Fruit fly (Drosophila melanogaster) whole organism, embryonic: Measurements from ENCODE around the gene kis.

Experiments
- CG10267 ChIP-seq: fragments of 200-800 bp; sonication (Bioruptor generic); optimal IDR thresholded peaks from 2 replicates; lab custom pipeline; 2018; ENCODE audit warnings: missing biosample characterization, mild to moderate bottlenecking, missing genetic modification characterization, moderate library complexity
- CG10431 ChIP-seq: fragments of 200-800 bp; sonication (Bioruptor generic); optimal IDR thresholded peaks from 3 replicates; lab custom pipeline; 2018; ENCODE audit warnings: missing biosample characterization, mild to moderate bottlenecking, missing genetic modification characterization
- CG11085 ChIP-seq: fragments of 200-800 bp; sonication (Bioruptor generic); IDR thresholded peaks from 2 replicates; pipeline ENCODE4 v1.3.6; 2022; ENCODE audit warnings: missing biosample characterization, missing genetic modification characterization
- CG11247 ChIP-seq: fragments of 200-800 bp; sonication (Bioruptor generic); IDR thresholded peaks from 2 replicates; pipeline ENCODE4 v1.3.6; 2022; ENCODE audit warnings: missing biosample characterization, missing genetic modification characterization
- CG13287 ChIP-seq: fragments of 200-800 bp; sonication (Bioruptor generic); IDR thresholded peaks from 2 replicates; pipeline ENCODE4 v1.3.6; 2022; ENCODE audit warnings: missing biosample characterization, missing genetic modification characterization; ENCODE audit not compliant: partially characterized antibody
- CG14050 ChIP-seq: fragments of 200-800 bp; sonication (Bioruptor generic); IDR thresholded peaks from 3 replicates; pipeline ENCODE4 v1.3.6; 2022; ENCODE audit warnings: missing biosample characterization, missing genetic modification characterization
- CG14441 ChIP-seq: fragments of 200-800 bp; sonication (Bioruptor generic); IDR thresholded peaks from 2 replicates; pipeline ENCODE4 v1.3.6; 2022; ENCODE audit warnings: missing biosample characterization, missing genetic modification characterization
- CG15011 ChIP-seq: fragments of 200-800 bp; sonication (Bioruptor generic); optimal IDR thresholded peaks from 3 replicates; lab custom pipeline; 2018; ENCODE audit warnings: missing biosample characterization, mild to moderate bottlenecking, missing genetic modification characterization
- CG16779 ChIP-seq: fragments of 200-800 bp; sonication (Bioruptor generic); IDR thresholded peaks from 2 replicates; pipeline ENCODE4 v1.3.6; 2022; ENCODE audit warnings: missing biosample characterization, missing genetic modification characterization
- CG1832 ChIP-seq: fragments of 200-800 bp; sonication (Bioruptor generic); optimal IDR thresholded peaks from 2 replicates; lab custom pipeline; 2017; ENCODE audit warnings: missing biosample characterization, mild to moderate bottlenecking, missing genetic modification characterization, inconsistent platforms
- CG2202 ChIP-seq: fragments of 200-800 bp; sonication (Bioruptor generic); optimal IDR thresholded peaks from 2 replicates; lab custom pipeline; 2018; ENCODE audit warnings: missing biosample characterization, mild to moderate bottlenecking, missing genetic modification characterization
- CG2875 ChIP-seq: fragments of 200-800 bp; sonication (Bioruptor generic); optimal IDR thresholded peaks from 2 replicates; lab custom pipeline; 2017; ENCODE audit warnings: missing biosample characterization, mild to moderate bottlenecking, missing genetic modification characterization, missing genetic modification reagents
- CG3838 ChIP-seq: fragments of 200-800 bp; sonication (Bioruptor generic); optimal IDR thresholded peaks from 3 replicates; lab custom pipeline; 2016; ENCODE audit warnings: missing biosample characterization, missing genetic modification characterization
- CG4360 ChIP-seq: fragments of 200-800 bp; sonication (Bioruptor generic); IDR thresholded peaks from 2 replicates; pipeline ENCODE4 v1.3.6; 2022; ENCODE audit warnings: missing biosample characterization, missing genetic modification characterization
- CG4854 ChIP-seq: fragments of 200-800 bp; sonication (Bioruptor generic); optimal IDR thresholded peaks from 2 replicates; lab custom pipeline; 2016; ENCODE audit warnings: missing biosample characterization, missing genetic modification characterization, inconsistent platforms
- CG5953 ChIP-seq: fragments of 200-800 bp; sonication (Bioruptor generic); IDR thresholded peaks from 2 replicates; pipeline ENCODE4 v1.3.6; 2022; ENCODE audit warnings: missing biosample characterization, missing genetic modification characterization
- CG6175 ChIP-seq: fragments of 200-800 bp; sonication (Bioruptor generic); IDR thresholded peaks from 3 replicates; pipeline ENCODE4 v1.3.6; 2022; ENCODE audit warnings: missing biosample characterization, missing genetic modification characterization
- CG8478 ChIP-seq: fragments of >200 bp; optimal IDR thresholded peaks from 2 replicates; lab custom pipeline; 2018
- Dbx ChIP-seq: fragments of 200-800 bp; sonication (Bioruptor generic); IDR thresholded peaks from 3 replicates; pipeline ENCODE4 v1.3.6; 2022; ENCODE audit warnings: missing biosample characterization, missing genetic modification characterization
- E2f2 ChIP-seq: fragments of 200-800 bp; sonication (Bioruptor generic); IDR thresholded peaks from 2 replicates; pipeline ENCODE4 v1.3.6; 2022; ENCODE audit warnings: missing biosample characterization, missing genetic modification characterization
- ERR ChIP-seq: fragments of 200-800 bp; sonication (Bioruptor generic); optimal IDR thresholded peaks from 2 replicates; lab custom pipeline; 2016; ENCODE audit warnings: missing biosample characterization, missing genetic modification characterization
- Gug ChIP-seq: fragments of 200-800 bp; sonication (Bioruptor generic); IDR thresholded peaks from 4 replicates; pipeline ENCODE4 v1.3.6; 2022; ENCODE audit warnings: missing biosample characterization, missing genetic modification characterization
- HHEX ChIP-seq: fragments of 200-800 bp; sonication (Bioruptor generic); optimal IDR thresholded peaks from 3 replicates; lab custom pipeline; 2017; ENCODE audit warnings: missing biosample characterization, mild to moderate bottlenecking, missing genetic modification characterization, missing genetic modification reagents
- Jarid2 ChIP-seq: fragments of 200-800 bp; sonication (Bioruptor generic); optimal IDR thresholded peaks from 3 replicates; lab custom pipeline; 2017; ENCODE audit warnings: mild to moderate bottlenecking, missing biosample characterization, missing genetic modification reagents, missing genetic modification characterization
- MESR4 ChIP-seq: fragments of 200-800 bp; sonication (Bioruptor generic); optimal IDR thresholded peaks from 2 replicates; lab custom pipeline; 2018; ENCODE audit warnings: missing biosample characterization, mild to moderate bottlenecking, missing genetic modification characterization, moderate library complexity
- NC2α ChIP-seq: fragments of 200-800 bp; sonication (Bioruptor generic); optimal IDR thresholded peaks from 2 replicates; lab custom pipeline; 2016; ENCODE audit warnings: missing biosample characterization, missing genetic modification characterization
- Oli ChIP-seq: fragments of 200-800 bp; sonication (Bioruptor generic); optimal IDR thresholded peaks from 2 replicates; lab custom pipeline; 2018; ENCODE audit warnings: missing biosample characterization, mild to moderate bottlenecking, missing genetic modification characterization, moderate library complexity
- Poxn ChIP-seq: fragments of 200-800 bp; sonication (Bioruptor generic); IDR thresholded peaks from 2 replicates; pipeline ENCODE4 v1.3.6; 2022; ENCODE audit warnings: missing biosample characterization, missing genetic modification characterization
- Ptx1 ChIP-seq: fragments of 200-800 bp; sonication (Bioruptor generic); IDR thresholded peaks from 2 replicates; pipeline ENCODE4 v1.3.6; 2022; ENCODE audit warnings: missing biosample characterization, missing genetic modification characterization
- Rx ChIP-seq: fragments of 200-800 bp; sonication (Bioruptor generic); IDR thresholded peaks from 2 replicates; pipeline ENCODE4 v1.3.6; 2022; ENCODE audit warnings: missing biosample characterization, missing genetic modification characterization
- Six4 ChIP-seq: fragments of 200-800 bp; sonication (Bioruptor generic); optimal IDR thresholded peaks from 2 replicates; lab custom pipeline; 2016; ENCODE audit warnings: missing biosample characterization, missing genetic modification characterization
- bbx ChIP-seq: fragments of 200-800 bp; sonication (Bioruptor generic); IDR thresholded peaks from 2 replicates; pipeline ENCODE4 v1.3.6; 2022; ENCODE audit warnings: missing biosample characterization, missing genetic modification characterization; ENCODE audit not compliant: partially characterized antibody
- cg ChIP-seq: fragments of 200-800 bp; sonication (Bioruptor generic); optimal IDR thresholded peaks from 3 replicates; lab custom pipeline; 2019; ENCODE audit warnings: missing biosample characterization, mild to moderate bottlenecking, missing genetic modification characterization, moderate library complexity
- crol ChIP-seq: fragments of 200-800 bp; sonication (Bioruptor generic); IDR thresholded peaks from 2 replicates; pipeline ENCODE4 v1.3.6; 2022; ENCODE audit warnings: missing biosample characterization, missing genetic modification characterization
- cwo ChIP-seq: fragments of 200-800 bp; sonication (Bioruptor generic); optimal IDR thresholded peaks from 3 replicates; lab custom pipeline; 2017; ENCODE audit warnings: missing biosample characterization, missing genetic modification characterization, mild to moderate bottlenecking, moderate library complexity, missing genetic modification reagents
- da ChIP-seq: fragments of 200-800 bp; sonication (Bioruptor generic); optimal IDR thresholded peaks from 2 replicates; lab custom pipeline; 2016; ENCODE audit warnings: missing biosample characterization, missing genetic modification characterization
- dmrt11E ChIP-seq: fragments of 200-800 bp; sonication (Bioruptor generic); optimal IDR thresholded peaks from 3 replicates; lab custom pipeline; 2018; ENCODE audit warnings: missing biosample characterization, mild to moderate bottlenecking, missing genetic modification characterization, moderate library complexity
- emc ChIP-seq: fragments of 200-800 bp; sonication (Bioruptor generic); optimal IDR thresholded peaks from 2 replicates; lab custom pipeline; 2016; ENCODE audit warnings: missing biosample characterization, missing genetic modification characterization
- fru ChIP-seq: fragments of >200 bp; optimal IDR thresholded peaks from 2 replicates; lab custom pipeline; 2017
- gsb-n ChIP-seq: fragments of 200-800 bp; sonication (Bioruptor generic); optimal IDR thresholded peaks from 3 replicates; lab custom pipeline; 2018; ENCODE audit warnings: missing biosample characterization, mild to moderate bottlenecking, missing genetic modification characterization
- her ChIP-seq: fragments of 200-800 bp; sonication (Bioruptor generic); optimal IDR thresholded peaks from 2 replicates; lab custom pipeline; 2016; ENCODE audit warnings: missing biosample characterization, missing genetic modification characterization
- jing ChIP-seq: fragments of 200-800 bp; sonication (Bioruptor generic); optimal IDR thresholded peaks from 2 replicates; lab custom pipeline; 2018; ENCODE audit warnings: missing biosample characterization, mild to moderate bottlenecking, missing genetic modification characterization
- lab ChIP-seq: fragments of 200-800 bp; sonication (Bioruptor generic); optimal IDR thresholded peaks from 3 replicates; lab custom pipeline; 2017; ENCODE audit warnings: missing biosample characterization, missing genetic modification characterization, mild to moderate bottlenecking, moderate library complexity, missing genetic modification reagents
- nau ChIP-seq: fragments of 200-800 bp; sonication (Bioruptor generic); optimal IDR thresholded peaks from 3 replicates; lab custom pipeline; 2017; ENCODE audit warnings: missing biosample characterization, mild to moderate bottlenecking, missing genetic modification characterization, missing genetic modification reagents
- nmo ChIP-seq: fragments of 200-800 bp; sonication (Bioruptor generic); optimal IDR thresholded peaks from 2 replicates; lab custom pipeline; 2018; ENCODE audit warnings: missing biosample characterization, mild to moderate bottlenecking, missing genetic modification characterization, moderate library complexity
- oc ChIP-seq: fragments of 200-800 bp; sonication (Bioruptor generic); optimal IDR thresholded peaks from 2 replicates; lab custom pipeline; 2018; ENCODE audit warnings: missing biosample characterization, mild to moderate bottlenecking, missing genetic modification characterization, moderate library complexity
- sd ChIP-seq: fragments of 200-800 bp; sonication (Bioruptor generic); optimal IDR thresholded peaks from 3 replicates; lab custom pipeline; 2018; ENCODE audit warnings: missing biosample characterization, mild to moderate bottlenecking, missing genetic modification characterization, moderate library complexity
- tll ChIP-seq, 2 experiments: fragments of 200-800 bp in 1 of 2; fragments of >200 bp in 1 of 2; sonication (Bioruptor generic) in 1 of 2; optimal IDR thresholded peaks; 2 replicates each; lab custom pipeline; 2017 to 2019; ENCODE audit warnings: missing biosample characterization in 2 of 2, missing genetic modification characterization in 2 of 2, mild to moderate bottlenecking in 1 of 2, moderate library complexity in 1 of 2
- ttk ChIP-seq: fragments of 200-800 bp; sonication (Bioruptor generic); IDR thresholded peaks from 2 replicates; pipeline ENCODE4 v2.1.2; 2022; ENCODE audit warnings: missing biosample characterization, missing genetic modification characterization
- unc-4 ChIP-seq: fragments of 200-800 bp; sonication (Bioruptor generic); IDR thresholded peaks from 2 replicates; pipeline ENCODE4 v1.3.6; 2022; ENCODE audit warnings: missing biosample characterization, missing genetic modification characterization; ENCODE audit not compliant: partially characterized antibody
- zen2 ChIP-seq: fragments of 200-800 bp; sonication (Bioruptor generic); IDR thresholded peaks from 3 replicates; pipeline ENCODE4 v1.3.6; 2022; ENCODE audit warnings: missing biosample characterization, missing genetic modification characterization; ENCODE audit not compliant: partially characterized antibody

kis gene

dm6 chr2L:223351-223750 lies 27.3 kb downstream of the kis start (continued):
- TF ChIP-seq CG15011 (GFP tag; lab: Kevin White, UChicago): peak; percentile 37
- peak; percentile 89 for TF ChIP-seq Ptx1 (GFP tag; lab: Robert Waterston, UW)
- no peak for TF ChIP-seq unc-4 (GFP tag; lab: Robert Waterston, UW)
- peak; percentile 62; the same call in 1 of the 2 replicates for TF ChIP-seq E2f2 (GFP tag; lab: Robert Waterston, UW)
- TF ChIP-seq her (GFP tag; lab: Kevin White, UChicago): peak; percentile 59
- no peak for TF ChIP-seq CG10431
- peak; percentile 74 for TF ChIP-seq CG4854 (GFP tag; lab: Kevin White, UChicago)
- peak; percentile 87 for TF ChIP-seq lab (GFP tag; lab: Kevin White, UChicago)
- peak; percentile 92 for TF ChIP-seq CG5953 (GFP tag; lab: Robert Waterston, UW)
- TF ChIP-seq bbx (GFP tag; lab: Robert Waterston, UW): no peak
- TF ChIP-seq Oli: peak; percentile 88
- peak; percentile 79 for TF ChIP-seq oc (tag; lab: Kevin White, UChicago)
- TF ChIP-seq nau (GFP tag; lab: Kevin White, UChicago): peak; percentile 76
- TF ChIP-seq gsb-n (tag; lab: Kevin White, UChicago): peak; percentile 89
- TF ChIP-seq ttk (GFP tag; lab: Robert Waterston, UW): peak; percentile 92
- TF ChIP-seq CG13287 (GFP tag; lab: Robert Waterston, UW): no peak
- peak; percentile 40; the same call in 2 of the 3 replicates for TF ChIP-seq Dbx (GFP tag; lab: Robert Waterston, UW)
- TF ChIP-seq sd (tag; lab: Kevin White, UChicago): no peak
- TF ChIP-seq nmo: peak; percentile 88
- TF ChIP-seq NC2α (GFP tag; lab: Kevin White, UChicago): peak; percentile 78
- peak; percentile 70 for TF ChIP-seq ERR (GFP tag; lab: Kevin White, UChicago)
- TF ChIP-seq Rx (GFP tag; lab: Robert Waterston, UW): peak; percentile 93
- peak; percentile 58; the same call in 1 of the 2 replicates for TF ChIP-seq CG11085 (GFP tag; lab: Robert Waterston, UW)
- peak; percentile 91 for TF ChIP-seq dmrt11E (tag; lab: Kevin White, UChicago)
- peak; percentile 72; the same call in 3 of the 4 replicates for TF ChIP-seq Gug (GFP tag; lab: Robert Waterston, UW)
- no peak for TF ChIP-seq CG6175 (GFP tag; lab: Robert Waterston, UW)
- TF ChIP-seq CG14050: peak; percentile 87
- TF ChIP-seq CG3838 (GFP tag; lab: Kevin White, UChicago): peak; percentile 63
- no peak for TF ChIP-seq CG16779 (GFP tag; lab: Robert Waterston, UW)
- peak; percentile 81 for TF ChIP-seq CG10267
- peak; percentile 80 for TF ChIP-seq CG2202
- peak; percentile 36 for TF ChIP-seq Jarid2 (GFP tag; lab: Kevin White, UChicago)
- peak; percentile 74 for TF ChIP-seq jing (GFP tag; lab: Kevin White, UChicago)
- peak; percentile 89 for TF ChIP-seq CG14441 (GFP tag; lab: Robert Waterston, UW)
- peak; percentile 74 for TF ChIP-seq HHEX (GFP tag; lab: Kevin White, UChicago)
- no peak for TF ChIP-seq fru (lab: Kevin White, UChicago)
- peak; percentile 22; the same call in 1 of the 2 replicates for TF ChIP-seq crol (GFP tag; lab: Robert Waterston, UW)
- TF ChIP-seq cwo (GFP tag; lab: Kevin White, UChicago): peak; percentile 54
- TF ChIP-seq zen2 (GFP tag; lab: Robert Waterston, UW): no peak
- TF ChIP-seq CG1832 (GFP tag; lab: Kevin White, UChicago): no peak
- no peak for TF ChIP-seq cg (GFP tag; lab: Kevin White, UChicago)
- peak; percentile 90 for TF ChIP-seq CG2875 (GFP tag; lab: Kevin White, UChicago)
- no peak for TF ChIP-seq emc (GFP tag; lab: Kevin White, UChicago)
- no peak for TF ChIP-seq da (GFP tag; lab: Kevin White, UChicago)
- peak; percentile 85 for TF ChIP-seq Six4 (GFP tag; lab: Kevin White, UChicago)
- peak; percentile 81 for TF ChIP-seq CG4360 (GFP tag; lab: Robert Waterston, UW)
- TF ChIP-seq Poxn: no peak
- TF ChIP-seq CG11247 (GFP tag; lab: Robert Waterston, UW): peak; percentile 77
- peak in 1 of 2 experiments; percentile 42 for TF ChIP-seq tll (GFP tag; optimal IDR thresholded peaks at IDR 0.05; lab: Kevin White, UChicago)
- TF ChIP-seq CG8478 (lab: Kevin White, UChicago): no peak
- TF ChIP-seq MESR4: no peak
